Fruit fly (Drosophila melanogaster) whole organism, embryonic: ENCODE measurements around the gene CG9297.
A peak's percentile ranks its signal among the peaks of the same experiment; 100 is the strongest.

ENCODE experiments used
- Bgb ChIP-seq: fragments of 200-800 bp; sonication (Bioruptor generic); IDR thresholded peaks from 2 replicates; pipeline ENCODE4 v1.3.6; 2022; ENCODE audit warnings: missing biosample characterization, missing genetic modification characterization; ENCODE audit not compliant: partially characterized antibody
- BtbVII ChIP-seq: fragments of 200-800 bp; sonication (Bioruptor generic); optimal IDR thresholded peaks from 3 replicates; lab custom pipeline; 2017; ENCODE audit warnings: missing biosample characterization, mild to moderate bottlenecking, missing genetic modification characterization
- CG10366 ChIP-seq: fragments of 200-800 bp; sonication (Bioruptor generic); IDR thresholded peaks from 2 replicates; pipeline ENCODE4 v1.3.6; 2022; ENCODE audit warnings: missing biosample characterization, missing genetic modification characterization
- CG11504 ChIP-seq: fragments of 200-800 bp; sonication (Bioruptor generic); optimal IDR thresholded peaks from 3 replicates; lab custom pipeline; 2019; ENCODE audit warnings: missing biosample characterization, mild to moderate bottlenecking, missing genetic modification characterization, moderate library complexity
- CG11723 ChIP-seq: fragments of 200-800 bp; sonication (Bioruptor generic); optimal IDR thresholded peaks from 2 replicates; lab custom pipeline; 2017; ENCODE audit warnings: missing biosample characterization, mild to moderate bottlenecking, missing genetic modification characterization
- CG12236 ChIP-seq: fragments of 200-800 bp; sonication (Bioruptor generic); optimal IDR thresholded peaks from 2 replicates; lab custom pipeline; 2016; ENCODE audit warnings: missing biosample characterization, missing genetic modification characterization
- CG1233 ChIP-seq: fragments of 200-800 bp; sonication (Bioruptor generic); optimal IDR thresholded peaks from 4 replicates; lab custom pipeline; 2018; ENCODE audit warnings: missing biosample characterization, mild to moderate bottlenecking, missing genetic modification characterization
- CG12744 ChIP-seq: fragments of 200-800 bp; sonication (Bioruptor generic); optimal IDR thresholded peaks from 2 replicates; lab custom pipeline; 2016; ENCODE audit warnings: missing biosample characterization, missing genetic modification characterization
- CG14860 ChIP-seq: fragments of 200-800 bp; sonication (Bioruptor generic); IDR thresholded peaks from 3 replicates; pipeline ENCODE4 v1.3.6; 2022; ENCODE audit warnings: missing biosample characterization, missing genetic modification characterization; ENCODE audit not compliant: partially characterized antibody
- CG16779 ChIP-seq: fragments of 200-800 bp; sonication (Bioruptor generic); IDR thresholded peaks from 2 replicates; pipeline ENCODE4 v1.3.6; 2022; ENCODE audit warnings: missing biosample characterization, missing genetic modification characterization
- CG16815 ChIP-seq: fragments of 200-800 bp; sonication (Bioruptor generic); optimal IDR thresholded peaks from 3 replicates; lab custom pipeline; 2017; ENCODE audit warnings: missing biosample characterization, mild to moderate bottlenecking, missing genetic modification characterization
- CG16863 ChIP-seq: fragments of 200-800 bp; sonication (Bioruptor generic); optimal IDR thresholded peaks from 3 replicates; lab custom pipeline; 2016; ENCODE audit warnings: missing biosample characterization, missing genetic modification characterization
- CG17385 ChIP-seq: fragments of 200-800 bp; sonication (Bioruptor generic); optimal IDR thresholded peaks from 3 replicates; lab custom pipeline; 2018; ENCODE audit warnings: missing biosample characterization, mild to moderate bottlenecking, missing genetic modification characterization
- CG17802 ChIP-seq: fragments of 200-800 bp; sonication (Bioruptor generic); optimal IDR thresholded peaks from 2 replicates; lab custom pipeline; 2018; ENCODE audit warnings: missing biosample characterization, mild to moderate bottlenecking, missing genetic modification characterization, moderate library complexity
- CG17829 ChIP-seq: fragments of 200-800 bp; optimal IDR thresholded peaks from 2 replicates; lab custom pipeline; 2019; ENCODE audit warnings: missing biosample characterization, mild to moderate bottlenecking, missing genetic modification characterization, moderate library complexity
- CG3838 ChIP-seq: fragments of 200-800 bp; sonication (Bioruptor generic); optimal IDR thresholded peaks from 3 replicates; lab custom pipeline; 2016; ENCODE audit warnings: missing biosample characterization, missing genetic modification characterization
- CG3995 ChIP-seq: fragments of 200-800 bp; sonication (Bioruptor generic); optimal IDR thresholded peaks from 3 replicates; lab custom pipeline; 2016; ENCODE audit warnings: missing biosample characterization, missing genetic modification characterization
- CG42726 ChIP-seq: fragments of 200-800 bp; sonication (Bioruptor generic); IDR thresholded peaks from 2 replicates; pipeline ENCODE4 v1.3.6; 2022; ENCODE audit warnings: missing biosample characterization, missing genetic modification characterization; ENCODE audit not compliant: partially characterized antibody
- CG4730 ChIP-seq: fragments of 200-800 bp; sonication (Bioruptor generic); IDR thresholded peaks from 2 replicates; pipeline ENCODE4 v1.3.6; 2022; ENCODE audit warnings: missing biosample characterization, missing genetic modification characterization
- CG7987 ChIP-seq: fragments of 200-800 bp; sonication (Bioruptor generic); optimal IDR thresholded peaks from 2 replicates; lab custom pipeline; 2018; ENCODE audit warnings: missing biosample characterization, mild to moderate bottlenecking, missing genetic modification characterization, moderate library complexity
- CG8924 ChIP-seq: fragments of 200-800 bp; optimal IDR thresholded peaks from 3 replicates; lab custom pipeline; 2019; ENCODE audit warnings: missing biosample characterization, mild to moderate bottlenecking, missing genetic modification characterization, moderate library complexity
- CG8944 ChIP-seq: fragments of 200-800 bp; sonication (Bioruptor generic); optimal IDR thresholded peaks from 3 replicates; lab custom pipeline; 2016; ENCODE audit warnings: missing biosample characterization, missing genetic modification characterization
- CG9215 ChIP-seq: fragments of 200-800 bp; sonication (Bioruptor generic); IDR thresholded peaks from 2 replicates; pipeline ENCODE4 v1.3.6; 2022; ENCODE audit warnings: missing biosample characterization, missing genetic modification characterization
- CG9437 ChIP-seq: fragments of 200-800 bp; sonication (Bioruptor generic); optimal IDR thresholded peaks from 2 replicates; lab custom pipeline; 2018; ENCODE audit warnings: missing biosample characterization, mild to moderate bottlenecking, missing genetic modification characterization
- Dfd ChIP-seq, 2 experiments: fragments of >200 bp; optimal IDR thresholded peaks; 2 replicates each; lab custom pipeline; 2017; ENCODE audit warnings: missing biosample characterization in 2 of 2, missing genetic modification characterization in 2 of 2
- Elba2 ChIP-seq: fragments of 200-800 bp; sonication (Bioruptor generic); optimal IDR thresholded peaks from 3 replicates; lab custom pipeline; 2016; ENCODE audit warnings: missing biosample characterization, missing genetic modification characterization
- Nf-YC ChIP-seq: fragments of 200-800 bp; optimal IDR thresholded peaks from 3 replicates; lab custom pipeline; 2019; ENCODE audit warnings: missing biosample characterization, mild to moderate bottlenecking, missing genetic modification characterization, moderate library complexity
- Pdp1 ChIP-seq, 2 experiments: fragments of 200-800 bp; sonication (Bioruptor generic); optimal IDR thresholded peaks; 3 replicates each; lab custom pipeline; 2016; ENCODE audit warnings: missing biosample characterization in 2 of 2, missing genetic modification characterization in 2 of 2, mild to moderate bottlenecking in 1 of 2, moderate library complexity in 1 of 2
- Vsx1 ChIP-seq: fragments of 200-800 bp; sonication (Bioruptor generic); optimal IDR thresholded peaks from 2 replicates; lab custom pipeline; 2017; ENCODE audit warnings: missing biosample characterization, mild to moderate bottlenecking, missing genetic modification characterization, missing genetic modification reagents
- ci ChIP-seq: fragments of 200-800 bp; sonication (Bioruptor generic); IDR thresholded peaks from 3 replicates; pipeline ENCODE4 v1.3.6; 2022; ENCODE audit warnings: missing biosample characterization, missing genetic modification characterization
- corto ChIP-seq: fragments of 200-800 bp; sonication (Bioruptor generic); optimal IDR thresholded peaks from 2 replicates; lab custom pipeline; 2016; ENCODE audit warnings: missing biosample characterization, mild to moderate bottlenecking, missing genetic modification characterization, moderate library complexity
- crc ChIP-seq: fragments of 200-800 bp; sonication (Bioruptor generic); optimal IDR thresholded peaks from 2 replicates; lab custom pipeline; 2016; ENCODE audit warnings: missing biosample characterization, missing genetic modification characterization
- dan ChIP-seq: fragments of 200-800 bp; sonication (Bioruptor generic); IDR thresholded peaks from 2 replicates; pipeline ENCODE4 v1.3.6; 2022; ENCODE audit warnings: missing biosample characterization, missing genetic modification characterization
- fd102C ChIP-seq: fragments of 200-800 bp; sonication (Bioruptor generic); optimal IDR thresholded peaks from 2 replicates; lab custom pipeline; 2018; ENCODE audit warnings: missing biosample characterization, mild to moderate bottlenecking, missing genetic modification characterization, moderate library complexity
- fd64A ChIP-seq: fragments of 200-800 bp; sonication (Bioruptor generic); optimal IDR thresholded peaks from 3 replicates; lab custom pipeline; 2018; ENCODE audit warnings: missing biosample characterization, mild to moderate bottlenecking, missing genetic modification characterization
- hb ChIP-seq: fragments of 200-800 bp; sonication (Bioruptor generic); IDR thresholded peaks from 3 replicates; pipeline ENCODE4 v1.3.6; 2022; ENCODE audit warnings: missing biosample characterization, missing genetic modification characterization; ENCODE audit not compliant: partially characterized antibody
- hkb ChIP-seq, 2 experiments: fragments of 200-800 bp in 1 of 2; fragments of >200 bp in 1 of 2; sonication (Bioruptor generic) in 1 of 2; IDR thresholded peaks in 1 of 2; optimal IDR thresholded peaks in 1 of 2; 2 replicates each; pipeline versions ENCODE4 v1.3.6 to Lab custom; 2017 to 2022; ENCODE audit warnings: missing biosample characterization in 1 of 2, missing genetic modification characterization in 1 of 2
- ind ChIP-seq: fragments of 200-800 bp; sonication (Bioruptor generic); optimal IDR thresholded peaks from 3 replicates; lab custom pipeline; 2016; ENCODE audit warnings: missing biosample characterization, missing genetic modification characterization
- kay ChIP-seq: fragments of 200-800 bp; sonication (Bioruptor generic); optimal IDR thresholded peaks from 2 replicates; lab custom pipeline; 2016; ENCODE audit warnings: missing biosample characterization, missing genetic modification characterization
- knrl ChIP-seq: fragments of 200-800 bp; sonication (Bioruptor generic); IDR thresholded peaks from 3 replicates; pipeline ENCODE4 v1.3.6; 2022; ENCODE audit warnings: missing biosample characterization, missing genetic modification characterization; ENCODE audit not compliant: partially characterized antibody
- mam ChIP-seq: fragments of 200-800 bp; sonication (Bioruptor generic); optimal IDR thresholded peaks from 3 replicates; lab custom pipeline; 2016; ENCODE audit warnings: missing biosample characterization, missing genetic modification characterization
- otp ChIP-seq: fragments of 200-800 bp; sonication (Bioruptor generic); IDR thresholded peaks from 3 replicates; pipeline ENCODE4, ENCODE4 v1.3.6; 2022; ENCODE audit warnings: missing biosample characterization, missing genetic modification characterization
- pan ChIP-seq, 4 experiments: fragments of >200 bp in 3 of 4; fragments of 200-800 bp in 1 of 4; sonication (Bioruptor generic) in 1 of 4; optimal IDR thresholded peaks in 3 of 4; IDR thresholded peaks in 1 of 4; 2 replicates each; pipeline versions ENCODE4 v1.3.6 to Lab custom; 2017 to 2022; ENCODE audit warnings: missing biosample characterization in 2 of 4, missing genetic modification characterization in 2 of 4, mixed read lengths in 1 of 4
- ro ChIP-seq: fragments of 200-800 bp; sonication (Bioruptor generic); IDR thresholded peaks from 2 replicates; pipeline ENCODE4 v1.3.6; 2022; ENCODE audit warnings: missing biosample characterization, missing genetic modification characterization
- sd ChIP-seq: fragments of 200-800 bp; sonication (Bioruptor generic); optimal IDR thresholded peaks from 3 replicates; lab custom pipeline; 2018; ENCODE audit warnings: missing biosample characterization, mild to moderate bottlenecking, missing genetic modification characterization, moderate library complexity
- slp2 ChIP-seq: fragments of 200-800 bp; sonication (Bioruptor generic); optimal IDR thresholded peaks from 2 replicates; lab custom pipeline; 2016; ENCODE audit warnings: missing biosample characterization, missing genetic modification characterization
- tap ChIP-seq: fragments of 200-800 bp; optimal IDR thresholded peaks from 3 replicates; lab custom pipeline; 2019; ENCODE audit warnings: missing biosample characterization, mild to moderate bottlenecking, missing genetic modification characterization, moderate library complexity
- tgo ChIP-seq: fragments of 200-800 bp; sonication (Bioruptor generic); IDR thresholded peaks from 3 replicates; pipeline ENCODE4 v1.3.6; 2022; ENCODE audit warnings: missing biosample characterization, missing genetic modification characterization
- zen2 ChIP-seq: fragments of 200-800 bp; sonication (Bioruptor generic); IDR thresholded peaks from 3 replicates; pipeline ENCODE4 v1.3.6; 2022; ENCODE audit warnings: missing biosample characterization, missing genetic modification characterization; ENCODE audit not compliant: partially characterized antibody
- zfh1 ChIP-seq: fragments of 200-800 bp; sonication (Bioruptor generic); IDR thresholded peaks from 3 replicates; pipeline ENCODE4 v1.3.6; 2022; ENCODE audit warnings: missing biosample characterization, missing genetic modification characterization

The CG9297 gene

dm6 chr3R:13779241-13779683 is 8.0 kb downstream of the CG9297 start, which contains the start of the genes CG42375 and CG9288 (continued):
- TF ChIP-seq zen2 (no peak), otp (GFP tag; lab: Robert Waterston, UW) (no peak), knrl (no peak), ci (GFP tag; lab: Robert Waterston, UW) (no peak), ro (no peak), CG8944 (GFP tag; lab: Kevin White, UChicago) (no peak), Elba2 (GFP tag; lab: Kevin White, UChicago) (no peak), hkb (optimal IDR thresholded peaks at IDR 0.05; lab: Kevin White, UChicago) (no peak), hkb (GFP tag; IDR thresholded peaks at IDR 0.05; lab: Robert Waterston, UW) (peak; percentile 81), Vsx1 (GFP tag; lab: Kevin White, UChicago) (peak; percentile 29), Nf-YC (tag; lab: Kevin White, UChicago) (peak; percentile 30), CG9215 (GFP tag; lab: Robert Waterston, UW) (no peak), CG11504 (tag; lab: Kevin White, UChicago) (peak; percentile 86), ind (peak; percentile 63), CG11723 (GFP tag; lab: Kevin White, UChicago) (no peak), CG10366 (GFP tag; lab: Robert Waterston, UW) (no peak), CG17802 (peak; percentile 35), fd102C (GFP tag; lab: Kevin White, UChicago) (no peak), CG1233 (GFP tag; lab: Kevin White, UChicago) (peak; percentile 70), mam (GFP tag; lab: Kevin White, UChicago) (peak; percentile 15), CG16779 (GFP tag; lab: Robert Waterston, UW) (no peak), Bgb (no peak), CG3995 (GFP tag; lab: Kevin White, UChicago) (no peak), CG3838 (no peak), pan (optimal IDR thresholded peaks at IDR 0.05; lab: Kevin White, UChicago) (no peak), pan (GFP tag; optimal IDR thresholded peaks at IDR 0.05 in 1 of 2, IDR thresholded peaks at IDR 0.05 in 1 of 2) (peak in 1 of 2 experiments; percentile 75), tgo (peak; percentile 75), CG42726 (no peak), CG16815 (no peak), corto (GFP tag; lab: Kevin White, UChicago) (no peak), dan (no peak), fd64A (GFP tag; lab: Kevin White, UChicago) (no peak), CG4730 (GFP tag; lab: Robert Waterston, UW) (no peak), CG14860 (GFP tag; lab: Robert Waterston, UW) (no peak), sd (tag; lab: Kevin White, UChicago) (no peak), zfh1 (GFP tag; lab: Robert Waterston, UW) (peak; percentile 72; the same call in 2 of the 3 replicates), CG8924 (tag; lab: Kevin White, UChicago) (peak; percentile 60), slp2 (GFP tag; lab: Kevin White, UChicago) (no peak), BtbVII (GFP tag; lab: Kevin White, UChicago) (peak; percentile 61), CG12236 (GFP tag; lab: Kevin White, UChicago) (no peak), CG12744 (GFP tag; lab: Kevin White, UChicago) (no peak), crc (GFP tag; lab: Kevin White, UChicago) (no peak), CG17829 (tag; lab: Kevin White, UChicago) (peak; percentile 62), Pdp1 (GFP tag; optimal IDR thresholded peaks at IDR 0.05; lab: Kevin White, UChicago) (peak; percentile 47 to 97), tap (tag; lab: Kevin White, UChicago) (peak; percentile 57), CG7987 (GFP tag; lab: Kevin White, UChicago) (no peak), CG16863 (no peak), kay (GFP tag; lab: Kevin White, UChicago) (peak; percentile 67), CG9437 (GFP tag; lab: Kevin White, UChicago) (no peak), hb (GFP tag; lab: Robert Waterston, UW) (no peak), CG17385 (GFP tag; lab: Kevin White, UChicago) (no peak), Dfd (GFP tag; optimal IDR thresholded peaks at IDR 0.05; lab: Kevin White, UChicago) (no peak)
